Worm (Caenorhabditis elegans) whole organism, L3 larva: Measurements from ENCODE around the gene Y7A5A.9.

Source experiments
- elt-2 ChIP-seq: sonication (generic microtip); optimal IDR thresholded peaks from 2 replicates; lab custom pipeline; 2016; ENCODE audit warnings: missing genetic modification reagents, mild to moderate bottlenecking, missing genetic modification characterization, missing compliant biosample characterization
- hmg-11 ChIP-seq: sonication (generic microtip); optimal IDR thresholded peaks from 2 replicates; lab custom pipeline; 2016; ENCODE audit warnings: missing genetic modification characterization, missing compliant biosample characterization
- jun-1 ChIP-seq: fragments of 150-350 bp; optimal IDR thresholded peaks from 2 replicates; lab custom pipeline; 2014; ENCODE audit warnings: missing biosample characterization, missing genetic modification reagents, missing genetic modification characterization
- lin-39 ChIP-seq: fragments of 150-350 bp; optimal IDR thresholded peaks from 2 replicates; lab custom pipeline; 2018; ENCODE audit warnings: missing biosample characterization, missing genetic modification reagents, missing genetic modification characterization
- lsy-12 ChIP-seq: sonication (generic microtip); optimal IDR thresholded peaks from 2 replicates; lab custom pipeline; 2016; ENCODE audit warnings: mild to moderate bottlenecking, missing genetic modification characterization, missing compliant biosample characterization
- nfya-1 ChIP-seq: sonication (generic microtip); optimal IDR thresholded peaks from 2 replicates; lab custom pipeline; 2017; ENCODE audit warnings: missing genetic modification characterization, mild to moderate bottlenecking, missing compliant biosample characterization, antibody characterized with exemption, moderate library complexity; ENCODE audit not compliant: insufficient read depth
- nhr-43 ChIP-seq: sonication (generic microtip); optimal IDR thresholded peaks from 2 replicates; lab custom pipeline; 2016; ENCODE audit warnings: mild to moderate bottlenecking, missing genetic modification characterization, missing compliant biosample characterization; ENCODE audit not compliant: poor library complexity, severe bottlenecking
- ztf-4 ChIP-seq: fragments of 150-350 bp; optimal IDR thresholded peaks from 2 replicates; lab custom pipeline; 2014; ENCODE audit warnings: missing biosample characterization, missing genetic modification characterization

Y7A5A.9 gene

DNA sequence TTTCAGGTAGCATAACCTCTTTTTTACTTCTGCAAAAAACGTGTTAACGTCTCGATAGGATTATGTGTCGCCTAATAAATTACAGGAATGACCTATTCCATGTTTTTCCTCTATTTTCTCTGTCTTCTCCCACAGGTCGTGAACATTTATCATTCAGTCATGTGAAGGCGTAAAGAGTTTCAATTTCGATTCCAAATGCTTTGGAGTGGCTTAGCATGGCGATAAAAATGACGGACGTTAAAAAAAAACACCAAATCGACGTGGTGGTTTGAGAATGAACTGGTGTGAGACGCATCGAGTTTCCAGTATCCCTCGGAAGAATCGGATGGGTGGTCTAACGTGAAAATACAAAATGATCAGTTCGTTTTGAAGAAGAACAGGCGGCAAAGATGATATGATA lies 42.6 kb downstream of the Y7A5A.9 start:
- TF ChIP-seq ztf-4 (tag; lab: Kevin White, UChicago) (no peak), nhr-43 (tag; lab: Kevin White, UChicago) (peak; percentile 2)
- TF ChIP-seq, all 47 proteins: peak for 1

DNA sequence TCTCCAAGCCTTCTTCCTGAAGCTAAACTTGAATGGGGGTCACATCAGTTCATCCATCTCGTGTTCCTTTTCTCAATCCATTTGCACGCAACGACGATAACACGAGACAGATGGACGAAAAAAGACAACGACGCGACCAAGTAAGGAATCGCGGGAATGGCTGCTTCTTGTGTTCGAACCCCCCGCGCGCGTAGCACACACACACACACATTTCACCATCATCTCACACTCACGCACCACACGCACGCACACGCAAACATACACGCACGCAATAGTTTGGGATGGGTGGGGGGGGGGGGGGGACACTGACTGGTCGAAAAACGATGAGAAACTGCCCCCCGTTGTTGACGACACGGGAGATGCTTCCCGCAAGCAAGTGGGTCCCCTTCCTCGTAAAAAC lies 50.0 kb downstream of the Y7A5A.9 start:
- TF ChIP-seq lin-39 (tag; lab: Kevin White, UChicago) (peak; percentile 53), jun-1 (no peak), nfya-1 (tag; lab: Kevin White, UChicago) (no peak), lsy-12 (peak; percentile 41), hmg-11 (tag; lab: Kevin White, UChicago) (peak; percentile 5), elt-2 (no peak)
